Worm (Caenorhabditis elegans): Measurements from ENCODE around the gene utx-1.

utx-1 gene

ce11 chrX:8509088-8509487, 47.9 kb upstream of the utx-1 start:
- TF ChIP-seq lin-29 (GFP tag; IDR thresholded peaks at IDR 0.05) = no peak
- no peak for TF ChIP-seq ctbp-1 (GFP tag; IDR thresholded peaks at IDR 0.05)
- TF ChIP-seq pha-4 (GFP tag; IDR thresholded peaks at IDR 0.05) = no peak
- no peak for TF ChIP-seq pha-4 (tag; optimal IDR thresholded peaks at IDR 0.05)
- TF ChIP-seq hlh-30 (tag; optimal IDR thresholded peaks at IDR 0.05; ENCODE audit: insufficient read depth) = no peak
- TF ChIP-seq spr-1 (tag; optimal IDR thresholded peaks at IDR 0.05) = no peak

ce11 chrX:8520402-8520801, 36.5 kb upstream of the utx-1 start, which contains the start of gene H03E18.2:
TSS of gene H03E18.2 (minus strand) at chrX:8520502.
- no peak for TF ChIP-seq madf-5 (GFP tag; IDR thresholded peaks at IDR 0.05)
- no peak for TF ChIP-seq hmg-1.1 (GFP tag; IDR thresholded peaks at IDR 0.05)
- TF ChIP-seq saeg-2 (GFP tag; IDR thresholded peaks at IDR 0.05) = no peak

ce11 chrX:8521614-8522013, 35.3 kb upstream of the utx-1 start, which contains the start of gene C03G5.14:
TSS of gene C03G5.14 (plus strand) at chrX:8521914.
- TF ChIP-seq dpl-1 (GFP tag; optimal IDR thresholded peaks at IDR 0.05) (no peak), unc-62 (GFP tag; optimal IDR thresholded peaks at IDR 0.05 in 1 of 2) (no peak), unc-62 (tag; optimal IDR thresholded peaks at IDR 0.05) (no peak), mxl-2 (GFP tag; conservative IDR thresholded peaks at IDR 0.05) (no peak), nhr-41 (GFP tag; IDR thresholded peaks at IDR 0.05) (no peak), lin-39 (tag; optimal IDR thresholded peaks at IDR 0.05) (no peak), ctbp-1 (GFP tag; IDR thresholded peaks at IDR 0.05) (no peak), duxl-1 (tag; optimal IDR thresholded peaks at IDR 0.05; ENCODE audit: poor library complexity) (no peak), daf-8 (GFP tag; IDR thresholded peaks at IDR 0.05) (no peak), mep-1 (tag; optimal IDR thresholded peaks at IDR 0.05) (no peak), zfp-3 (GFP tag; conservative IDR thresholded peaks at IDR 0.05) (no peak), skn-1 (tag; optimal IDR thresholded peaks at IDR 0.05) (no peak), lin-29 (GFP tag; IDR thresholded peaks at IDR 0.05) (no peak), mdl-1 (tag; optimal IDR thresholded peaks at IDR 0.05) (no peak), dmd-9 (GFP tag; IDR thresholded peaks at IDR 0.05) (no peak), D1046.2 (GFP tag; IDR thresholded peaks at IDR 0.05) (no peak), unc-130 (GFP tag; optimal IDR thresholded peaks at IDR 0.05) (no peak)

- no peak for TF ChIP-seq lin-39 (tag; optimal IDR thresholded peaks at IDR 0.05)
- no peak for TF ChIP-seq F49E8.2 (tag; optimal IDR thresholded peaks at IDR 0.05; ENCODE audit: borderline replicate concordance)
- TF ChIP-seq daf-8 (GFP tag; IDR thresholded peaks at IDR 0.05) = no peak
- no peak for TF ChIP-seq jun-1 (tag; optimal IDR thresholded peaks at IDR 0.05)
- TF ChIP-seq zfp-3 (GFP tag; conservative IDR thresholded peaks at IDR 0.05) = no peak
These were observed 33.9 kb upstream of the utx-1 start for ce11 chrX:8523000-8523399.

- no peak for TF ChIP-seq ZK337.2 (GFP tag; IDR thresholded peaks at IDR 0.05)
- TF ChIP-seq F49E8.2 (tag; optimal IDR thresholded peaks at IDR 0.05; ENCODE audit: borderline replicate concordance) = no peak
- no peak for TF ChIP-seq daf-12 (tag; optimal IDR thresholded peaks at IDR 0.05)
- TF ChIP-seq daf-19 (GFP tag; conservative IDR thresholded peaks at IDR 0.05) = no peak
- no peak for TF ChIP-seq vab-7 (GFP tag; IDR thresholded peaks at IDR 0.05)
- no peak for TF ChIP-seq F44E2.7 (GFP tag; IDR thresholded peaks at IDR 0.05)
- TF ChIP-seq nhr-48 (tag; optimal IDR thresholded peaks at IDR 0.05) = no peak
- TF ChIP-seq skn-1 (tag; optimal IDR thresholded peaks at IDR 0.05) = no peak
- TF ChIP-seq snpc-1.2 (GFP tag; IDR thresholded peaks at IDR 0.05) = no peak
- no peak for TF ChIP-seq dpl-1 (GFP tag; optimal IDR thresholded peaks at IDR 0.05)
- no peak for TF ChIP-seq hlh-11 (tag; optimal IDR thresholded peaks at IDR 0.05)
- TF ChIP-seq dmd-8 (GFP tag; IDR thresholded peaks at IDR 0.05) = no peak
- TF ChIP-seq tag-97 (GFP tag; IDR thresholded peaks at IDR 0.05) = no peak
- no peak for TF ChIP-seq lin-39 (tag; optimal IDR thresholded peaks at IDR 0.05)
These were observed 29.0 kb upstream of the utx-1 start, which contains the start of gene flp-5 for ce11 chrX:8527950-8528349. TSS of gene flp-5 (plus strand) at chrX:8528250.

Data from whole organism, L4 larva.